Worm (Caenorhabditis elegans) whole organism, young adult: ENCODE results near the gene F32D8.14.

Experiments
- F22D6.2 ChIP-seq: sonication (generic microtip); optimal IDR thresholded peaks from 2 replicates; lab custom pipeline; 2016; ENCODE audit warnings: mild to moderate bottlenecking, missing genetic modification characterization, missing compliant biosample characterization
- aptf-3 ChIP-seq: fragments of 200-800 bp; sonication (Bioruptor generic); IDR thresholded peaks from 2 replicates; pipeline ENCODE4 v1.3.6; 2022; ENCODE audit warnings: missing genetic modification characterization, missing compliant biosample characterization
- atf-7 ChIP-seq: sonication (generic microtip); optimal IDR thresholded peaks from 2 replicates; lab custom pipeline; 2017; ENCODE audit warnings: mild to moderate bottlenecking, missing genetic modification characterization, missing compliant biosample characterization
- attf-5 ChIP-seq: fragments of 200-800 bp; sonication (Bioruptor generic); optimal IDR thresholded peaks from 2 replicates; lab custom pipeline; 2018; ENCODE audit warnings: mild to moderate bottlenecking, missing genetic modification characterization, missing compliant biosample characterization
- lsy-27 ChIP-seq: sonication (generic microtip); optimal IDR thresholded peaks from 2 replicates; lab custom pipeline; 2017; ENCODE audit warnings: missing genetic modification characterization, mild to moderate bottlenecking, missing compliant biosample characterization, antibody characterized with exemption, missing genotype, borderline replicate concordance; ENCODE audit not compliant: insufficient read depth
- sdz-38 ChIP-seq: sonication (generic microtip); optimal IDR thresholded peaks from 2 replicates; lab custom pipeline; 2016; ENCODE audit warnings: missing genotype, missing genetic modification characterization, missing compliant biosample characterization
- ztf-26 ChIP-seq: sonication (generic microtip); optimal IDR thresholded peaks from 2 replicates; lab custom pipeline; 2017; ENCODE audit warnings: missing genetic modification characterization, missing compliant biosample characterization
- ztf-3 ChIP-seq: fragments of 200-800 bp; sonication (Bioruptor generic); optimal IDR thresholded peaks from 2 replicates; lab custom pipeline; 2018; ENCODE audit warnings: mild to moderate bottlenecking, missing genetic modification characterization, missing compliant biosample characterization

- TF ChIP-seq attf-5 (GFP tag; lab: Kevin White, UChicago), result no peak
- TF ChIP-seq sdz-38 (tag; lab: Kevin White, UChicago), result no peak
- no peak for TF ChIP-seq aptf-3
- TF ChIP-seq ztf-3 (GFP tag; lab: Kevin White, UChicago), result no peak
- TF ChIP-seq F22D6.2 (tag; lab: Kevin White, UChicago), result no peak
- no peak for TF ChIP-seq lsy-27
- peak; percentile 78 for TF ChIP-seq ztf-26 (tag; lab: Kevin White, UChicago)
- TF ChIP-seq atf-7, result peak; percentile 31
Observed at ce11 chrV:10887564-10887963, 7.0 kb downstream of the F32D8.14 start.
